Fruit fly (Drosophila melanogaster) whole organism, embryonic: ENCODE measurements around the gene CG6254.

Source experiments
- CG15696 ChIP-seq: fragments of 200-800 bp; sonication (Bioruptor generic); optimal IDR thresholded peaks from 2 replicates; lab custom pipeline; 2019; ENCODE audit warnings: missing biosample characterization, mild to moderate bottlenecking, missing genetic modification characterization, moderate library complexity
- CG2889 ChIP-seq: fragments of 200-800 bp; sonication (Bioruptor generic); IDR thresholded peaks from 3 replicates; pipeline ENCODE4 v1.3.6; 2022; ENCODE audit warnings: missing biosample characterization, missing genetic modification characterization
- CG4424 ChIP-seq: fragments of 200-800 bp; sonication (Bioruptor generic); optimal IDR thresholded peaks from 3 replicates; lab custom pipeline; 2016; ENCODE audit warnings: missing biosample characterization, missing genetic modification characterization
- MESR4 ChIP-seq: fragments of 200-800 bp; sonication (Bioruptor generic); optimal IDR thresholded peaks from 2 replicates; lab custom pipeline; 2018; ENCODE audit warnings: missing biosample characterization, mild to moderate bottlenecking, missing genetic modification characterization, moderate library complexity
- Sin3A ChIP-seq: fragments of >200 bp; optimal IDR thresholded peaks from 2 replicates; lab custom pipeline; 2018
- dan ChIP-seq: fragments of 200-800 bp; sonication (Bioruptor generic); IDR thresholded peaks from 2 replicates; pipeline ENCODE4 v1.3.6; 2022; ENCODE audit warnings: missing biosample characterization, missing genetic modification characterization
- fru ChIP-seq: fragments of >200 bp; optimal IDR thresholded peaks from 2 replicates; lab custom pipeline; 2017
- ken ChIP-seq: fragments of 200-800 bp; sonication (Bioruptor generic); IDR thresholded peaks from 3 replicates; pipeline ENCODE4 v1.3.6; 2022; ENCODE audit warnings: missing biosample characterization, missing genetic modification characterization
- usp ChIP-seq: fragments of >200 bp; optimal IDR thresholded peaks from 2 replicates; lab custom pipeline; 2017; ENCODE audit warnings: missing biosample characterization, missing genetic modification characterization

- TF ChIP-seq Sin3A (no peak), CG2889 (GFP tag; lab: Robert Waterston, UW) (no peak), MESR4 (no peak), CG15696 (tag; lab: Kevin White, UChicago) (no peak), dan (GFP tag; lab: Robert Waterston, UW) (no peak), fru (lab: Kevin White, UChicago) (no peak), CG4424 (GFP tag; lab: Kevin White, UChicago) (no peak), usp (no peak), ken (no peak)
Observed at dm6 chr3R:10130975-10131529, 30.1 kb downstream of the CG6254 start.
